Worm (Caenorhabditis elegans) whole organism, late embryonic: ENCODE data around the gene mab-10.
A peak's percentile ranks its signal among the peaks of the same experiment; 100 is the strongest.

Experiments used
- C08G9.2 ChIP-seq: sonication (generic microtip); optimal IDR thresholded peaks from 2 replicates; lab custom pipeline; 2016; ENCODE audit warnings: mild to moderate bottlenecking, missing genetic modification characterization, moderate library complexity, missing compliant biosample characterization
- C38D4.7 ChIP-seq: fragments of 200-800 bp; sonication (Bioruptor generic); optimal IDR thresholded peaks from 2 replicates; lab custom pipeline; 2018; ENCODE audit warnings: mild to moderate bottlenecking, missing genetic modification characterization, moderate library complexity, missing compliant biosample characterization
- F13H6.1 ChIP-seq: sonication (generic microtip); optimal IDR thresholded peaks from 2 replicates; lab custom pipeline; 2016; ENCODE audit warnings: missing genetic modification characterization, missing compliant biosample characterization
- K09A11.1 ChIP-seq: sonication (generic microtip); optimal IDR thresholded peaks from 2 replicates; lab custom pipeline; 2017; ENCODE audit warnings: antibody characterized with exemption, mild to moderate bottlenecking, missing genetic modification characterization, missing compliant biosample characterization; ENCODE audit not compliant: insufficient read depth
- T23F11.4 ChIP-seq: fragments of 200-800 bp; sonication (Bioruptor generic); optimal IDR thresholded peaks from 2 replicates; lab custom pipeline; 2018; ENCODE audit warnings: mild to moderate bottlenecking, missing genetic modification characterization, missing compliant biosample characterization
- Y22D7AL.16 ChIP-seq: sonication (generic microtip); optimal IDR thresholded peaks from 2 replicates; lab custom pipeline; 2016; ENCODE audit warnings: missing genetic modification characterization, missing compliant biosample characterization
- ahr-1 ChIP-seq: sonication (generic microtip); optimal IDR thresholded peaks from 2 replicates; lab custom pipeline; 2016; ENCODE audit warnings: missing genetic modification characterization, missing compliant biosample characterization
- ama-1 ChIP-seq: fragments of 150-350 bp; optimal IDR thresholded peaks from 2 replicates; lab custom pipeline; 2014
- ceh-14 ChIP-seq: sonication (generic microtip); optimal IDR thresholded peaks from 2 replicates; lab custom pipeline; 2016; ENCODE audit warnings: missing genotype, missing genetic modification characterization, missing compliant biosample characterization
- ceh-18 ChIP-seq: sonication (generic microtip); optimal IDR thresholded peaks from 2 replicates; lab custom pipeline; 2016; ENCODE audit warnings: missing genetic modification characterization, missing compliant biosample characterization
- ceh-19 ChIP-seq: fragments of 200-800 bp; sonication (Bioruptor generic); optimal IDR thresholded peaks from 2 replicates; lab custom pipeline; 2018; ENCODE audit warnings: mild to moderate bottlenecking, missing genetic modification characterization, missing compliant biosample characterization
- ceh-2 ChIP-seq: sonication (generic microtip); optimal IDR thresholded peaks from 2 replicates; lab custom pipeline; 2016; ENCODE audit warnings: missing genotype, missing genetic modification characterization, missing compliant biosample characterization
- ceh-22 ChIP-seq: sonication (generic microtip); optimal IDR thresholded peaks from 2 replicates; lab custom pipeline; 2017; ENCODE audit warnings: missing biosample characterization, missing genetic modification characterization
- ceh-24 ChIP-seq: sonication (generic microtip); optimal IDR thresholded peaks from 2 replicates; lab custom pipeline; 2016; ENCODE audit warnings: mild to moderate bottlenecking, missing genetic modification characterization, missing compliant biosample characterization
- ceh-34 ChIP-seq: sonication (generic microtip); optimal IDR thresholded peaks from 2 replicates; lab custom pipeline; 2016; ENCODE audit warnings: mild to moderate bottlenecking, missing genetic modification characterization, missing compliant biosample characterization
- ceh-48 ChIP-seq: sonication (generic microtip); optimal IDR thresholded peaks from 2 replicates; lab custom pipeline; 2016; ENCODE audit warnings: missing genetic modification characterization, inconsistent platforms, missing compliant biosample characterization
- ceh-9 ChIP-seq: sonication (generic microtip); optimal IDR thresholded peaks from 2 replicates; lab custom pipeline; 2016; ENCODE audit warnings: mild to moderate bottlenecking, missing genetic modification characterization, inconsistent platforms, missing compliant biosample characterization
- che-1 ChIP-seq: sonication (generic microtip); optimal IDR thresholded peaks from 2 replicates; lab custom pipeline; 2016; ENCODE audit warnings: mild to moderate bottlenecking, missing genetic modification characterization, missing compliant biosample characterization
- dmd-4 ChIP-seq: sonication (generic microtip); optimal IDR thresholded peaks from 2 replicates; lab custom pipeline; 2016; ENCODE audit warnings: borderline replicate concordance, missing genetic modification characterization, missing compliant biosample characterization
- elt-2 ChIP-seq: sonication (generic microtip); optimal IDR thresholded peaks from 2 replicates; lab custom pipeline; 2016; ENCODE audit warnings: missing genetic modification reagents, missing genetic modification characterization, missing compliant biosample characterization
- ets-4 ChIP-seq: sonication (generic microtip); optimal IDR thresholded peaks from 2 replicates; lab custom pipeline; 2016; ENCODE audit warnings: missing genetic modification characterization, missing compliant biosample characterization
- eyg-1 ChIP-seq: sonication (generic microtip); optimal IDR thresholded peaks from 2 replicates; lab custom pipeline; 2016; ENCODE audit warnings: missing genotype, missing genetic modification characterization, missing compliant biosample characterization
- fax-1 ChIP-seq: sonication (generic microtip); optimal IDR thresholded peaks from 2 replicates; lab custom pipeline; 2016; ENCODE audit warnings: missing genotype, missing genetic modification characterization, missing compliant biosample characterization
- fkh-10 ChIP-seq: fragments of 150-350 bp; optimal IDR thresholded peaks from 2 replicates; lab custom pipeline; 2014; ENCODE audit warnings: missing biosample characterization, missing genetic modification reagents, missing genetic modification characterization
- fkh-6 ChIP-seq: sonication (generic microtip); optimal IDR thresholded peaks from 2 replicates; lab custom pipeline; 2016; ENCODE audit warnings: missing genetic modification characterization, missing compliant biosample characterization
- gmeb-2 ChIP-seq: sonication (generic microtip); optimal IDR thresholded peaks from 2 replicates; lab custom pipeline; 2016; ENCODE audit warnings: missing genetic modification characterization, inconsistent platforms, missing compliant biosample characterization
- hlh-13 ChIP-seq: fragments of 200-800 bp; sonication (Bioruptor generic); optimal IDR thresholded peaks from 2 replicates; lab custom pipeline; 2018; ENCODE audit warnings: mild to moderate bottlenecking, missing genetic modification characterization, missing compliant biosample characterization
- hlh-15 ChIP-seq: sonication (generic microtip); optimal IDR thresholded peaks from 2 replicates; lab custom pipeline; 2016; ENCODE audit warnings: missing genetic modification characterization, missing compliant biosample characterization
- hlh-30 ChIP-seq: sonication (generic microtip); optimal IDR thresholded peaks from 2 replicates; lab custom pipeline; 2017; ENCODE audit warnings: antibody characterized with exemption, missing genetic modification characterization, missing compliant biosample characterization; ENCODE audit not compliant: insufficient read depth
- hlh-6 ChIP-seq: sonication (generic microtip); optimal IDR thresholded peaks from 2 replicates; lab custom pipeline; 2016; ENCODE audit warnings: missing genotype, missing genetic modification characterization, missing compliant biosample characterization
- hlh-8 ChIP-seq: sonication (generic microtip); optimal IDR thresholded peaks from 2 replicates; lab custom pipeline; 2016; ENCODE audit warnings: missing genotype, missing genetic modification characterization, missing compliant biosample characterization
- lim-6 ChIP-seq: sonication (generic microtip); optimal IDR thresholded peaks from 2 replicates; lab custom pipeline; 2016; ENCODE audit warnings: missing genetic modification characterization, missing compliant biosample characterization
- lin-11 ChIP-seq: fragments of 200-800 bp; sonication (Bioruptor generic); optimal IDR thresholded peaks from 2 replicates; lab custom pipeline; 2018; ENCODE audit warnings: mild to moderate bottlenecking, missing genetic modification characterization, missing compliant biosample characterization
- madf-2 ChIP-seq: sonication (generic microtip); optimal IDR thresholded peaks from 2 replicates; lab custom pipeline; 2017; ENCODE audit warnings: missing genetic modification characterization, missing compliant biosample characterization
- nfya-1 ChIP-seq: sonication (generic microtip); optimal IDR thresholded peaks from 2 replicates; lab custom pipeline; 2017; ENCODE audit warnings: missing genetic modification characterization, mild to moderate bottlenecking, missing compliant biosample characterization, antibody characterized with exemption, moderate library complexity
- nhr-232 ChIP-seq: sonication (generic microtip); optimal IDR thresholded peaks from 2 replicates; lab custom pipeline; 2016; ENCODE audit warnings: missing genetic modification characterization, missing compliant biosample characterization
- npax-4 ChIP-seq: sonication (generic microtip); optimal IDR thresholded peaks from 2 replicates; lab custom pipeline; 2016; ENCODE audit warnings: missing genetic modification characterization, missing compliant biosample characterization
- pat-9 ChIP-seq: fragments of 200-800 bp; sonication (Bioruptor generic); optimal IDR thresholded peaks from 2 replicates; lab custom pipeline; 2018; ENCODE audit warnings: mild to moderate bottlenecking, missing genetic modification characterization, moderate library complexity, missing compliant biosample characterization
- pax-1 ChIP-seq: fragments of 150-350 bp; optimal IDR thresholded peaks from 2 replicates; lab custom pipeline; 2014; ENCODE audit warnings: missing biosample characterization, missing genetic modification characterization
- pros-1 ChIP-seq: fragments of 150-350 bp; optimal IDR thresholded peaks from 2 replicates; lab custom pipeline; 2014; ENCODE audit warnings: missing biosample characterization, missing genetic modification reagents, missing genetic modification characterization
- sdc-2 ChIP-seq: sonication (generic microtip); optimal IDR thresholded peaks from 2 replicates; lab custom pipeline; 2016; ENCODE audit warnings: missing genotype, missing genetic modification characterization, missing compliant biosample characterization
- sox-2 ChIP-seq: fragments of 200-800 bp; sonication (Bioruptor generic); IDR thresholded peaks from 2 replicates; pipeline ENCODE4 v1.3.6; 2022; ENCODE audit warnings: missing genetic modification reagents, missing genetic modification characterization, missing compliant biosample characterization
- tbx-7 ChIP-seq: sonication (generic microtip); optimal IDR thresholded peaks from 2 replicates; lab custom pipeline; 2016; ENCODE audit warnings: missing genotype, missing genetic modification characterization, missing compliant biosample characterization
- ttx-3 ChIP-seq: sonication (generic microtip); optimal IDR thresholded peaks from 2 replicates; lab custom pipeline; 2016; ENCODE audit warnings: missing genetic modification reagents, missing genetic modification characterization, missing compliant biosample characterization
- unc-55 ChIP-seq: sonication (generic microtip); optimal IDR thresholded peaks from 2 replicates; lab custom pipeline; 2017; ENCODE audit warnings: missing biosample characterization, missing genetic modification reagents, missing genetic modification characterization
- ztf-16 ChIP-seq: sonication (generic microtip); optimal IDR thresholded peaks from 2 replicates; lab custom pipeline; 2017; ENCODE audit warnings: missing genetic modification characterization, missing compliant biosample characterization

The mab-10 gene

ce11 chrII:10563368-10563767, 35.5 kb downstream of the mab-10 start, which contains the start of gene cdc-48.1 (continued):
- TF ChIP-seq ceh-19 (GFP tag; lab: Kevin White, UChicago) (peak; percentile 84), K09A11.1 (tag; lab: Kevin White, UChicago) (peak; percentile 90), madf-2 (tag; lab: Kevin White, UChicago) (peak; percentile 81), ets-4 (tag; lab: Kevin White, UChicago) (peak; percentile 95), ceh-24 (tag; lab: Kevin White, UChicago) (peak; percentile 57), ceh-18 (tag; lab: Kevin White, UChicago) (peak; percentile 100), lim-6 (tag; lab: Kevin White, UChicago) (peak; percentile 89), pat-9 (tag; lab: Kevin White, UChicago) (peak; percentile 92), fkh-6 (tag; lab: Kevin White, UChicago) (peak; percentile 24), F13H6.1 (tag; lab: Kevin White, UChicago) (peak; percentile 85), pros-1 (tag; lab: Kevin White, UChicago) (peak; percentile 91), eyg-1 (no peak), lin-11 (peak; percentile 70), C08G9.2 (tag; lab: Kevin White, UChicago) (peak; percentile 84), hlh-15 (tag; lab: Kevin White, UChicago) (peak; percentile 35), fkh-10 (GFP tag; lab: Kevin White, UChicago) (peak; percentile 92), pax-1 (tag; lab: Kevin White, UChicago) (peak; percentile 96), che-1 (tag; lab: Kevin White, UChicago) (peak; percentile 51), ceh-48 (tag; lab: Kevin White, UChicago) (peak; percentile 81), sdc-2 (tag; lab: Kevin White, UChicago) (peak; percentile 79), ceh-9 (tag; lab: Kevin White, UChicago) (no peak), nfya-1 (peak; percentile 99), ama-1 (lab: Kevin White, UChicago) (no peak), ceh-14 (tag; lab: Kevin White, UChicago) (peak; percentile 98), hlh-13 (GFP tag; lab: Kevin White, UChicago) (peak; percentile 24), hlh-6 (tag; lab: Kevin White, UChicago) (peak; percentile 35), unc-55 (GFP tag; lab: Kevin White, UChicago) (peak; percentile 95), ceh-34 (tag; lab: Kevin White, UChicago) (peak; percentile 99), ttx-3 (tag; lab: Kevin White, UChicago) (peak; percentile 68), hlh-30 (tag; lab: Kevin White, UChicago) (peak; percentile 89), ceh-2 (tag; lab: Kevin White, UChicago) (peak; percentile 74), tbx-7 (tag; lab: Kevin White, UChicago) (peak; percentile 68), fax-1 (tag; lab: Kevin White, UChicago) (peak; percentile 72), Y22D7AL.16 (peak; percentile 77), npax-4 (peak; percentile 20), sox-2 (GFP tag; lab: Robert Waterston, UW) (peak; percentile 86), hlh-8 (tag; lab: Kevin White, UChicago) (peak; percentile 87), ztf-16 (tag; lab: Kevin White, UChicago) (peak; percentile 91), elt-2 (tag; lab: Kevin White, UChicago) (peak; percentile 96), gmeb-2 (tag; lab: Kevin White, UChicago) (peak; percentile 77), T23F11.4 (GFP tag; lab: Kevin White, UChicago) (peak; percentile 85), ceh-22 (tag; lab: Kevin White, UChicago) (no peak), dmd-4 (tag; lab: Kevin White, UChicago) (peak; percentile 70), ahr-1 (tag; lab: Kevin White, UChicago) (peak; percentile 61), C38D4.7 (GFP tag; lab: Kevin White, UChicago) (peak; percentile 46), nhr-232 (tag; lab: Kevin White, UChicago) (no peak)
- TF ChIP-seq, all 69 proteins: peak for 60
